Worm (Caenorhabditis elegans) whole organism, L3 larva: Measurements from ENCODE around the gene clec-151.

Experiments
- ZK546.5 ChIP-seq: sonication (generic microtip); optimal IDR thresholded peaks from 2 replicates; lab custom pipeline; 2017; ENCODE audit warnings: missing biosample characterization, missing genetic modification characterization
- aly-2 ChIP-seq: fragments of 150-350 bp; optimal IDR thresholded peaks from 2 replicates; lab custom pipeline; 2014; ENCODE audit warnings: missing biosample characterization, missing genetic modification characterization
- elt-3 ChIP-seq, 3 experiments: fragments of 150-350 bp in 1 of 3; sonication (generic microtip) in 2 of 3; optimal IDR thresholded peaks; 2 replicates in 2 of 3; 4 replicates in 1 of 3; lab custom pipeline; 2014 to 2017; ENCODE audit warnings: missing biosample characterization in 3 of 3, missing genetic modification characterization in 3 of 3
- jun-1 ChIP-seq: fragments of 150-350 bp; optimal IDR thresholded peaks from 2 replicates; lab custom pipeline; 2014; ENCODE audit warnings: missing biosample characterization, missing genetic modification reagents, missing genetic modification characterization
- lin-39 ChIP-seq: fragments of 150-350 bp; optimal IDR thresholded peaks from 2 replicates; lab custom pipeline; 2018; ENCODE audit warnings: missing biosample characterization, missing genetic modification reagents, missing genetic modification characterization
- pha-4 ChIP-seq: fragments of 150-350 bp; optimal IDR thresholded peaks from 2 replicates; lab custom pipeline; 2014; ENCODE audit warnings: missing biosample characterization, missing genetic modification reagents, missing genetic modification characterization
- unc-39 ChIP-seq: sonication (generic microtip); optimal IDR thresholded peaks from 4 replicates; lab custom pipeline; 2017; ENCODE audit warnings: missing biosample characterization, missing genetic modification characterization
- ztf-11 ChIP-seq: fragments of 150-350 bp; optimal IDR thresholded peaks from 2 replicates; lab custom pipeline; 2014; ENCODE audit warnings: missing biosample characterization, missing genetic modification characterization
- ztf-4 ChIP-seq: fragments of 150-350 bp; optimal IDR thresholded peaks from 2 replicates; lab custom pipeline; 2014; ENCODE audit warnings: missing biosample characterization, missing genetic modification characterization

ce11 chrIII:4649363-4649768 is 21.1 kb downstream of the clec-151 start:
- TF ChIP-seq jun-1 (peak; percentile 93), ZK546.5 (tag; lab: Kevin White, UChicago) (no peak), pha-4 (peak; percentile 94), unc-39 (tag; lab: Kevin White, UChicago) (no peak), ztf-11 (tag; lab: Kevin White, UChicago) (no peak), lin-39 (tag; lab: Kevin White, UChicago) (peak; percentile 90), elt-3 (tag; optimal IDR thresholded peaks at IDR 0.05; lab: Kevin White, UChicago) (peak in 1 of 3 experiments; percentile 93), aly-2 (tag; lab: Kevin White, UChicago) (no peak), ztf-4 (tag; lab: Kevin White, UChicago) (peak; percentile 15)
